Worm (Caenorhabditis elegans): Measurements from ENCODE around the gene R07G3.7.

Gene R07G3.7

ce11 chrII:7635296-7635695 lies 21.8 kb upstream of the R07G3.7 start:
- no peak for TF ChIP-seq ahr-1 (tag; optimal IDR thresholded peaks at IDR 0.05)
- TF ChIP-seq odd-2 (tag; optimal IDR thresholded peaks at IDR 0.05) = no peak
- no peak for TF ChIP-seq ceh-30 (tag; optimal IDR thresholded peaks at IDR 0.05)
- TF ChIP-seq ceh-45 (GFP tag; IDR thresholded peaks at IDR 0.05) = no peak
- TF ChIP-seq zip-5 (tag; optimal IDR thresholded peaks at IDR 0.05) = no peak
- no peak for TF ChIP-seq Y22D7AL.16 (tag; optimal IDR thresholded peaks at IDR 0.05)
- peak; percentile 48 for TF ChIP-seq ceh-18 (tag; optimal IDR thresholded peaks at IDR 0.05)
- TF ChIP-seq ceh-6 (GFP tag; optimal IDR thresholded peaks at IDR 0.05) = peak; percentile 3
- TF ChIP-seq fax-1 (tag; optimal IDR thresholded peaks at IDR 0.05) = no peak
- TF ChIP-seq eyg-1 (tag; optimal IDR thresholded peaks at IDR 0.05) = no peak
- TF ChIP-seq mec-3 (tag; optimal IDR thresholded peaks at IDR 0.05; ENCODE audit: borderline replicate concordance) = no peak
- TF ChIP-seq gmeb-2 (tag; optimal IDR thresholded peaks at IDR 0.05) = no peak
- TF ChIP-seq pha-2 (tag; optimal IDR thresholded peaks at IDR 0.05) = no peak
- peak; percentile 39 for TF ChIP-seq ceh-9 (tag; optimal IDR thresholded peaks at IDR 0.05)
- TF ChIP-seq lim-6 (tag; optimal IDR thresholded peaks at IDR 0.05) = no peak
- TF ChIP-seq ceh-31 (tag; optimal IDR thresholded peaks at IDR 0.05) = peak; percentile 16
- no peak for TF ChIP-seq hlh-13 (GFP tag; optimal IDR thresholded peaks at IDR 0.05)
- no peak for TF ChIP-seq pha-4 (tag; optimal IDR thresholded peaks at IDR 0.05)
- peak; percentile 39 for TF ChIP-seq dmd-4 (tag; optimal IDR thresholded peaks at IDR 0.05; ENCODE audit: borderline replicate concordance)
- TF ChIP-seq ttx-3 (tag; optimal IDR thresholded peaks at IDR 0.05) = no peak

DNA sequence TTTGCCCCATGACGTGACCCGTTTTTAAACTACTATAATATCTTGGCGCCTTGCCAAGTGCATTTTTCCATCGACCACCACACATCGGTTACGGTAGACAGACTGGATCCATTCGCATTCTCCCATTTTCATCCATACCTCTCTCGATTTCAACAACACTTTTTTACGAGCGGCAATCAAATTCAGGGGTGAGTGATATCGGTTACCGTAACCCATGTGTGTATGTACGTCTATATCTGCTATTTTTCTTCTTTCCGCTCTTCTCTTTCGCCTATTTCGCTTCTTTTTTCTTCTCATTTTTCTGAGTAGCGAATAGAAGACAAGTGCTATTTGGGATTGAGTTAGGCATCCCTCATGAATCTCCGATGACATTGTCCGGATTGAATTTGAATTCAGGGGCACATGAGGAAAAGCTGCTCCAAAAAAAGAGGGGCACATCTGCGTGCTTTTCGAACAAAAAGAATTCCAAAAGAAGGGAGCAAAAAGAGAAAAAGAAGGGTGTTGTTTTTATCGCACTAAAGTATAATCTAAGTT lies 18.2 kb upstream of the R07G3.7 start:
- TF ChIP-seq syd-9 (tag; optimal IDR thresholded peaks at IDR 0.05) = no peak
- TF ChIP-seq unc-42 (tag; optimal IDR thresholded peaks at IDR 0.05) = peak; percentile 59

DNA sequence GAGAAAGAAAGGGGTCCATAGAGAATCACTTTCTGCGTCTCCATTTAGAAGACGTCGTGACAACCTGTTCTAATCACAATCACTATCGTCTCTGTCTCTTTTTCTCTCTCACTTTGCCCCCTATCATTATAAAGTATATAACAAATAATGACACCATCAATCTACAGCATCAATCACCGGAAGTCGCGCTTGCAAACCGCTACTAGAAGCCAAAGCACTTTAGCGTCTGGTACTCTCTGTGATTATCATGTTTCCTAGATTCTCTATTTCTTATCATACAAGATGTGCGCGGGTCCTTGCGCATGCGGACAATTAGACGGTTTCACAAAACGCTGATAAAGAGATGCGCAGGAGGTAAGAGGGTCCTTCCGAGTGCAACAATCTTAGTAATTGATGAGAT lies 17.6 kb upstream of the R07G3.7 start:
- TF ChIP-seq Y22D7AL.16 (tag; optimal IDR thresholded peaks at IDR 0.05) (no peak), elt-2 (tag; optimal IDR thresholded peaks at IDR 0.05) (peak; percentile 76)

DNA sequence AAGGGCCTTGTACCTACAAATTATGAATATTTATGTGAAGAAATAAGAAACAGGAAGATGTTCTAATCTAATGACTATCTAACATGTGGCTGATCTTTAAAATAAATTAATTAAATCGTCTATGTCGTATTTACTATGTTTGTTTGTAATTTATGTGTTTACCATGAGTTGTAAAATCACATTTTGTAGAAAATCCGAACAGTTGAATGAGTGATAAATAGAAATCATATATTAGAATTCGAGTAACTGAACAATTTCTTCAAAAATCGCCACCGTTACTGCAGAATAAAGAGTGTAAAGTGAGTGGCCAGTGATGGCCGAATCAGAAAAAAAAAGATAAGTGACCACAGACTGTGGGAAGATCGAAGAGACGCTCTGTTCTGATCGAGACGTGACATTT lies 16.5 kb upstream of the R07G3.7 start:
- TF ChIP-seq unc-55 (GFP tag; optimal IDR thresholded peaks at IDR 0.05) = no peak

DNA sequence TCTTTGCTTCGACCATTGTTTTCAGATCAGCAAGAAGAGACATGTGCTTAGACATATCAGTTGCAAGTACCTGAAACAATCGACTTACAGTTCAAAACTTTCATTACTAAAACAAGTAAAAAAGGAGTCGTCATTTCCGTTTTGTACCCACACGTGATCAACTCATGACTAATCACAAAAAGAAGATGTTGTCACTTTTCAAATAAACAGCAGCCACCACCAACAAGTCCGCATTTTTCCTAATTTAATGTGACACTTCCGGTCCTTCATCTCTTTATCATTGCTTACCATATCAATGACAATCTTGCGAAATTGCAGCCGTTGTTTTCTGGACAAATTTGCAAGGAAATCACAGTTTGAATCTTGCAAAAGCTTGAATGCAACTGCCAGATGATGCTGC lies 15.1 kb upstream of the R07G3.7 start:
- TF ChIP-seq fax-1 (tag; optimal IDR thresholded peaks at IDR 0.05) (no peak), lin-11 (tag; optimal IDR thresholded peaks at IDR 0.05) (no peak), T23F11.4 (GFP tag; optimal IDR thresholded peaks at IDR 0.05) (no peak), hlh-13 (GFP tag; optimal IDR thresholded peaks at IDR 0.05) (no peak), elt-4 (tag; optimal IDR thresholded peaks at IDR 0.05) (no peak), hlh-15 (tag; optimal IDR thresholded peaks at IDR 0.05) (no peak)

DNA sequence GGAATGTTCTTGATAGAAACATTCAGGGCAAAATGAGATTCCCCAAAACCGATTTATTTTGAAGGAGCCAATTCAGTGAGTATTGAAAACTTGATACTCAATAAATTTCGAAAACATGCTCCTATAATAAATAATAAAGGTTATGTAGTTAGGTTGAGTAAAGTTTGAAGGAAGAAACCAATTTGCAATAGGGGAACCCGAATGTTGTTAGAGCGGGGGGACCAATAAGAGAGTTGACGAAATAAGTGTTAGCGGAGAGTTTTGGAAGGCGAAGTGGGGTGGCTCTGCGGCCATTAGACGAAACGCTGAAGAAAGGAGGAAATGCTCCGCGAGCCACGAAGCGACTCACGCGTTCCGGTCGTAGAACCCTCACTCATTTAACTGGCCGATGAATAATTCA lies 11.5 kb upstream of the R07G3.7 start:
- TF ChIP-seq nfya-1 (tag; optimal IDR thresholded peaks at IDR 0.05) (peak; percentile 28), unc-42 (tag; optimal IDR thresholded peaks at IDR 0.05) (peak; percentile 79), ceh-31 (tag; optimal IDR thresholded peaks at IDR 0.05) (peak; percentile 36), ama-1 (optimal IDR thresholded peaks at IDR 0.05) (no peak)

DNA sequence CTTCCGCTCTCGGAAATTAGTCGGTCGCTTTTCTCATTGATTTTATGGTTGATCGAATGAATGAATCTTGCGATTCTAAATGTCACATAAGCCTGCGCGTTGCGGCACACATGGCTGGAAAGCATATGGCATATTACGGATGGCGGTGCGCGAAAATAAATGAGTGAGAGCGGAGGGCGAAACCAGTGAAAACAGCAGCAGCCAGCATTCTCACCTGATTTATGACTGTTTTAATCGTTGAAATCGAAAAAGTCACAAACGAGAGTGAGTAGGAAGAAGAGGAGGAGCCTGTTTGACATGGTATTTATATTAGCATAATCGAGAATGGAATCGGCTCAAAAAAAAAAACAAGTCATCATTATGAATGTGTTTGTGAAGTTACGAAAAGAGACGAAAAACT lies 10.7 kb upstream of the R07G3.7 start:
- peak; percentile 30 for TF ChIP-seq ceh-48 (tag; optimal IDR thresholded peaks at IDR 0.05)
- peak; percentile 15 for TF ChIP-seq ceh-31 (tag; optimal IDR thresholded peaks at IDR 0.05)
- no peak for TF ChIP-seq ahr-1 (tag; optimal IDR thresholded peaks at IDR 0.05)
- peak; percentile 14 for TF ChIP-seq hlh-8 (tag; optimal IDR thresholded peaks at IDR 0.05)
- no peak for TF ChIP-seq ceh-22 (tag; optimal IDR thresholded peaks at IDR 0.05)
